Worm (Caenorhabditis elegans): ENCODE measurements around the gene Y53C12A.7.

DNA sequence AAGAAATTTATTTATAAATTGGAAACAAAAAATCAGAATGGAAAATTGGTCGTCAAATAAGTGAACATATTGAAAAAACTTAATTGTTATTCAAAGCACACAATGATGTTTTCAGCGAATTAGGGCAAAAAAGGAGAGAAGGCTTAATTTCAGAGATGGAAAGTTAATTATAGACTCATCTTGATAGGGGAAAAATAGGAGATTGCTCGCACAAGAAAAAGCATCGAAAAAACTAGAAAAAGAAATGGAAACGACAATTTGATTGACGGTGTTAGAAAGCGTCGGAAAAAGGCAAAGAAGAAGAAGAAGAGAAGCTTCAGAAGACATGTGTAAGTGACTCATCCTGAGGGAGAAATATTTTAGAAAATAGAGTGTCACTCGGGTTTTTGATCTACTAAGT lies 4.4 kb upstream of the Y53C12A.7 start:
- TF ChIP-seq lin-13 (GFP tag; optimal IDR thresholded peaks at IDR 0.05) (no peak), nhr-90 (tag; optimal IDR thresholded peaks at IDR 0.05; ENCODE audit: poor library complexity) (no peak)

Data from whole organism, L1 larva.